Worm (Caenorhabditis elegans) whole organism, L3 larva: ENCODE measurements around the gene F17C11.12.

Experiments
- R02D3.7 ChIP-seq: fragments of 150-350 bp; optimal IDR thresholded peaks from 2 replicates; lab custom pipeline; 2014; ENCODE audit warnings: missing biosample characterization, missing genetic modification characterization
- ama-1 ChIP-seq: fragments of 150-350 bp; optimal IDR thresholded peaks from 2 replicates; lab custom pipeline; 2018
- egl-27 ChIP-seq: sonication (generic microtip); optimal IDR thresholded peaks from 4 replicates; lab custom pipeline; 2017; ENCODE audit warnings: missing biosample characterization, missing genetic modification reagents, missing genetic modification characterization
- lin-39 ChIP-seq: fragments of 150-350 bp; optimal IDR thresholded peaks from 2 replicates; lab custom pipeline; 2018; ENCODE audit warnings: missing biosample characterization, missing genetic modification reagents, missing genetic modification characterization

DNA sequence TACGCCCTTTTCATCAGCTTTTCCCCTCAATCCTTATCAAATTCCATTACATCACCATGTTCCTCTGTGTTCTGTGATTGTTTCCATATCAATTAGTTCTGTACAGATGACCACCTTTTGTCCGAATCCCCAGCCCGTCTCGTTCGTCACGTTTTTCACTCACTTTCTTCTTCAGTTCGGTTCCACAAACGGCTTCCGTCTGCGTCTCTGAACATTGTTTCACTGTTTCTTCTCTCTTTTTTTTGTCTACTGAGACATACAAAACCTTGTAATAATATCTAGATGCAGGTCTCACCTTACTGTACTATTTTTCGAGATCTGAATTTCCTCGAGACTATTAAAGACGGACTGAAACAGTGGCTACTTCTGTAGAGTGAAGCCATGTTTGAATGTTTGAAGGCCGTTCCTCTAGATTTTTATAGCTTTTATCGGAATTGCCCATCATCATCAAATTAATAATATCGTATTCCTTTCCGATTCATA is 50.3 kb downstream of the F17C11.12 start, which contains the start of gene F32D8.3:
- TF ChIP-seq R02D3.7 (tag; lab: Kevin White, UChicago) (no peak), lin-39 (tag; lab: Kevin White, UChicago) (no peak), egl-27 (no peak), ama-1 (lab: Kevin White, UChicago) (no peak)
